Worm (Caenorhabditis elegans) whole organism, early embryonic: ENCODE data around the gene C47E12.12.

Source experiments
- B0310.2 ChIP-seq: sonication (generic microtip); optimal IDR thresholded peaks from 2 replicates; lab custom pipeline; 2016; ENCODE audit warnings: mild to moderate bottlenecking, missing genetic modification characterization, missing compliant biosample characterization
- F13C5.2 ChIP-seq: sonication (generic microtip); optimal IDR thresholded peaks from 2 replicates; lab custom pipeline; 2017; ENCODE audit warnings: mild to moderate bottlenecking, missing genetic modification characterization, inconsistent platforms, missing compliant biosample characterization
- aly-1 ChIP-seq: sonication (generic microtip); optimal IDR thresholded peaks from 2 replicates; lab custom pipeline; 2016; ENCODE audit warnings: missing genetic modification characterization, missing compliant biosample characterization
- ama-1 ChIP-seq: fragments of 150-350 bp; optimal IDR thresholded peaks from 2 replicates; lab custom pipeline; 2014
- ceh-13 ChIP-seq: fragments of 200-800 bp; sonication (Bioruptor generic); optimal IDR thresholded peaks from 2 replicates; lab custom pipeline; 2018; ENCODE audit warnings: mild to moderate bottlenecking, missing genetic modification characterization, missing compliant biosample characterization
- ceh-36 ChIP-seq: sonication (generic microtip); optimal IDR thresholded peaks from 2 replicates; lab custom pipeline; 2016; ENCODE audit warnings: missing genetic modification characterization, inconsistent platforms, missing compliant biosample characterization
- ets-7 ChIP-seq: sonication (generic microtip); optimal IDR thresholded peaks from 2 replicates; lab custom pipeline; 2016; ENCODE audit warnings: missing genotype, missing genetic modification characterization, missing compliant biosample characterization
- flt-1 ChIP-seq: fragments of 200-800 bp; sonication (Bioruptor generic); IDR thresholded peaks from 2 replicates; pipeline ENCODE4 v1.3.6; 2022; ENCODE audit warnings: missing genetic modification characterization, missing compliant biosample characterization
- hmbx-1 ChIP-seq: sonication (generic microtip); optimal IDR thresholded peaks from 2 replicates; lab custom pipeline; 2016; ENCODE audit warnings: mild to moderate bottlenecking, missing genetic modification characterization, missing compliant biosample characterization
- hmg-4 ChIP-seq: fragments of 200-800 bp; sonication (Bioruptor generic); optimal IDR thresholded peaks from 2 replicates; lab custom pipeline; 2018; ENCODE audit warnings: mild to moderate bottlenecking, missing genetic modification characterization, missing compliant biosample characterization
- hnd-1 ChIP-seq: sonication (generic microtip); optimal IDR thresholded peaks from 2 replicates; lab custom pipeline; 2016; ENCODE audit warnings: missing genetic modification characterization, missing compliant biosample characterization
- pes-1 ChIP-seq: fragments of 200-800 bp; sonication (Bioruptor generic); IDR thresholded peaks from 2 replicates; pipeline ENCODE4 v1.3.6; 2022; ENCODE audit warnings: missing genetic modification reagents, missing genetic modification characterization, missing compliant biosample characterization
- scrt-1 ChIP-seq: fragments of 200-800 bp; sonication (Bioruptor generic); IDR thresholded peaks from 2 replicates; pipeline ENCODE4 v1.3.6; 2022; ENCODE audit warnings: missing genetic modification characterization, missing compliant biosample characterization
- sea-1 ChIP-seq: fragments of 200-800 bp; sonication (Bioruptor generic); conservative IDR thresholded peaks from 2 replicates; pipeline ENCODE4 v1.3.6; 2022; ENCODE audit warnings: missing genetic modification characterization, missing compliant biosample characterization
- tbx-11 ChIP-seq: fragments of 200-800 bp; sonication (Bioruptor generic); IDR thresholded peaks from 2 replicates; pipeline ENCODE4 v1.3.6; 2022; ENCODE audit warnings: missing genetic modification characterization, missing compliant biosample characterization
- tbx-37 ChIP-seq: fragments of 200-800 bp; sonication (Bioruptor generic); conservative IDR thresholded peaks from 2 replicates; pipeline ENCODE4 v1.3.6; 2022; ENCODE audit warnings: missing genetic modification reagents, missing genetic modification characterization, missing compliant biosample characterization
- tra-4 ChIP-seq: sonication (generic microtip); optimal IDR thresholded peaks from 2 replicates; lab custom pipeline; 2017; ENCODE audit warnings: missing genetic modification characterization, missing compliant biosample characterization

C47E12.12 gene

ce11 chrIV:9943214-9943613, 29.3 kb downstream of the C47E12.12 start:
- TF ChIP-seq hmg-4 (GFP tag; lab: Kevin White, UChicago) (no peak), B0310.2 (tag; lab: Kevin White, UChicago) (no peak), ets-7 (no peak), tbx-11 (no peak), pes-1 (no peak), ceh-13 (no peak), tra-4 (tag; lab: Kevin White, UChicago) (no peak), sea-1 (GFP tag; lab: Robert Waterston, UW) (no peak), ceh-36 (tag; lab: Kevin White, UChicago) (no peak), aly-1 (tag; lab: Kevin White, UChicago) (no peak), scrt-1 (GFP tag; lab: Robert Waterston, UW) (no peak), ama-1 (lab: Kevin White, UChicago) (no peak), hnd-1 (tag; lab: Kevin White, UChicago) (no peak), flt-1 (GFP tag; lab: Robert Waterston, UW) (no peak), hmbx-1 (tag; lab: Kevin White, UChicago) (no peak)

- TF ChIP-seq aly-1 (tag; lab: Kevin White, UChicago) (no peak), sea-1 (GFP tag; lab: Robert Waterston, UW) (no peak), ets-7 (no peak), tra-4 (tag; lab: Kevin White, UChicago) (no peak), hmg-4 (GFP tag; lab: Kevin White, UChicago) (no peak), B0310.2 (tag; lab: Kevin White, UChicago) (no peak), ceh-13 (no peak), ama-1 (lab: Kevin White, UChicago) (no peak), hmbx-1 (tag; lab: Kevin White, UChicago) (no peak), hnd-1 (tag; lab: Kevin White, UChicago) (no peak), pes-1 (no peak), tbx-37 (GFP tag; lab: Robert Waterston, UW) (no peak), F13C5.2 (tag; lab: Kevin White, UChicago) (no peak), flt-1 (GFP tag; lab: Robert Waterston, UW) (no peak), scrt-1 (GFP tag; lab: Robert Waterston, UW) (no peak)
Measured at ce11 chrIV:9933580-9933979, 38.9 kb downstream of the C47E12.12 start, which contains the start of gene spe-29. Gene spe-29 (plus strand): TSS chrIV:9933880.

- TF ChIP-seq tra-4 (tag; lab: Kevin White, UChicago), result no peak
- TF ChIP-seq ceh-13, result no peak
- no peak for TF ChIP-seq B0310.2 (tag; lab: Kevin White, UChicago)
- no peak for TF ChIP-seq hnd-1 (tag; lab: Kevin White, UChicago)
- TF ChIP-seq ama-1 (lab: Kevin White, UChicago), result no peak
Measured at ce11 chrIV:9932055-9932454, 40.5 kb downstream of the C47E12.12 start, which contains the start of the genes trmt-10A and F25H8.2. Gene trmt-10A (minus strand): TSS chrIV:9932213. Gene F25H8.2 (plus strand): TSS chrIV:9932235.

- no peak for TF ChIP-seq hmbx-1 (tag; lab: Kevin White, UChicago)
- no peak for TF ChIP-seq ama-1 (lab: Kevin White, UChicago)
- TF ChIP-seq flt-1 (GFP tag; lab: Robert Waterston, UW), result no peak
Measured at ce11 chrIV:9928180-9928896, 44.2 kb downstream of the C47E12.12 start, which contains the start of gene dur-1. Gene dur-1 (minus strand): TSS chrIV:9928230.

- TF ChIP-seq hmg-4 (GFP tag; lab: Kevin White, UChicago), result no peak
- TF ChIP-seq tbx-11, result no peak
- no peak for TF ChIP-seq tra-4 (tag; lab: Kevin White, UChicago)
- TF ChIP-seq F13C5.2 (tag; lab: Kevin White, UChicago), result no peak
- no peak for TF ChIP-seq tbx-37 (GFP tag; lab: Robert Waterston, UW)
- TF ChIP-seq ceh-13, result no peak
- TF ChIP-seq flt-1 (GFP tag; lab: Robert Waterston, UW), result no peak
- no peak for TF ChIP-seq aly-1 (tag; lab: Kevin White, UChicago)
- TF ChIP-seq sea-1 (GFP tag; lab: Robert Waterston, UW), result no peak
- TF ChIP-seq scrt-1 (GFP tag; lab: Robert Waterston, UW), result no peak
- TF ChIP-seq hnd-1 (tag; lab: Kevin White, UChicago), result no peak
- no peak for TF ChIP-seq ets-7
- TF ChIP-seq hmbx-1 (tag; lab: Kevin White, UChicago), result no peak
- no peak for TF ChIP-seq ceh-36 (tag; lab: Kevin White, UChicago)
- TF ChIP-seq ama-1 (lab: Kevin White, UChicago), result no peak
- no peak for TF ChIP-seq pes-1
- TF ChIP-seq B0310.2 (tag; lab: Kevin White, UChicago), result no peak
Measured at ce11 chrIV:9924419-9924818, 48.1 kb downstream of the C47E12.12 start.
